Fruit fly (Drosophila melanogaster): ENCODE results near the gene CG15597.

DNA sequence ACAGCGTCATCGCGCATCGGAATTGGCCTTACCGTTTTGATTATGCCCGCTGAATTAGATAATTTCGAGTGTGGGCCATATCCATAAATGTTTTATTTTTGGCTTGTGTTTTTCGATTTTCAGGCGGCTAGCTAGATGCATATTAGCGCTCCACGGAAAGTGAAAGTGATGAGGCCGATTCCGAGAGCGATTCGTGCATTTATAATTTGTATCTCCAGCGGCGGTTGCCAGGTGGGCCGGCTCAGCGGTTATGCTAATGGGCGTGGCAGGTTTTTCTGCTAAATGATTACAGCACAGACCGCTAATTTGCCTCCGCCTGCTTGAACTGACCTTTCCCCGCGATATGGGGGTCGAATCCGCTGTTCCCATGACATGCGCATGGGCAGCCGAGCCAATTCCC lies 40.0 kb downstream of the CG15597 start:
- TF ChIP-seq EcR (GFP tag; optimal IDR thresholded peaks at IDR 0.05) (no peak), CG8478 (optimal IDR thresholded peaks at IDR 0.05) (no peak), Dll (optimal IDR thresholded peaks at IDR 0.05) (no peak), psq (optimal IDR thresholded peaks at IDR 0.05) (no peak)

Measured in whole organism.